Worm (Caenorhabditis elegans): ENCODE measurements around the gene irld-60.

The irld-60 gene

ce11 chrIII:12746369-12746855 is 4.3 kb downstream of the irld-60 start, which contains the start of gene Y111B2A.21:
TSS of gene Y111B2A.21 (plus strand) at chrIII:12746419.
- TF ChIP-seq dao-5 (tag; optimal IDR thresholded peaks at IDR 0.05) (no peak), him-1 (tag; optimal IDR thresholded peaks at IDR 0.05) (no peak), W03F9.2 (tag; optimal IDR thresholded peaks at IDR 0.05) (no peak)

DNA sequence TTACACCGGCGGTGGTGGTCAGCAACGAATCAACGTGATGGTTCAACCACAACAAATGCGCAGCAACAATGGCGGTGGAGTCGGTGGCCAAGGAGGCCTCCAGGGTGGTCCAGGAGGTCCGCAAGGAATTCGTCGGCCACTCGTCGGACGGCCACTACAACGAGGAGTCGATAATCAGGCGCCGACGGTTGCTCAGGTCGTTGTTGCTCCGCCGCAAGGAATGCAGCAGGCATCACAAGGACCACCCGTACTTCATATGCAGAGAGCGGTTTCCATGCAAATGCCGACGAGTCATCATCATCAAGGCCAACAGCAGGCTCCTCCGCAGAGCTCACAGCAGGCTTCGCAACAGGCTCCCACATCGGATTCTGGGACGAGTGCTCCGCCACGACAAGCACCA is 7.2 kb downstream of the irld-60 start:
- TF ChIP-seq W03F9.2 (tag; optimal IDR thresholded peaks at IDR 0.05) (no peak), him-1 (tag; optimal IDR thresholded peaks at IDR 0.05) (no peak), dao-5 (tag; optimal IDR thresholded peaks at IDR 0.05) (no peak)

ce11 chrIII:12740313-12740712 is 10.4 kb downstream of the irld-60 start:
- TF ChIP-seq W03F9.2 (tag; optimal IDR thresholded peaks at IDR 0.05) (no peak), dao-5 (tag; optimal IDR thresholded peaks at IDR 0.05) (no peak), him-1 (tag; optimal IDR thresholded peaks at IDR 0.05) (no peak)

DNA sequence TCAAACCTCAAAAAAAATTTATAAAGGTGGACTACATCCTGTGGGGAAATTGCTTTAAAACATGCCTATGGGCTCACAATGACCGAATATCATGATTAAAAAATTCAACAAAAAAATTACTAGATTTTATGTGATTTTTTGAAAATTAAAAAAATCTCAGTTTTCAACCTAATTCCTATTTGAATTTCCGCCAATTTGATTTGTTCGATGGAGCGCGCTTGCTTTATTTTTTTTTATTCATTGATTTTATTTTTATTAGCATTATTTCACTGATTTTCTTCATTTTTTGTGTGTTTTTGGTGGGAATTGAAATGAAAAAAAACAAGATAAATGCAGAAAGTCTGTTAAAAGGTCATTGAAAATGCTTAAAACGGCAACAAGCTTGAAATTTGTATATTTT is 11.8 kb downstream of the irld-60 start:
- TF ChIP-seq dao-5 (tag; optimal IDR thresholded peaks at IDR 0.05) (no peak), W03F9.2 (tag; optimal IDR thresholded peaks at IDR 0.05) (no peak), him-1 (tag; optimal IDR thresholded peaks at IDR 0.05) (no peak)

- no peak for TF ChIP-seq him-1 (tag; optimal IDR thresholded peaks at IDR 0.05)
Measured at ce11 chrIII:12728149-12728548, 22.6 kb downstream of the irld-60 start.

DNA sequence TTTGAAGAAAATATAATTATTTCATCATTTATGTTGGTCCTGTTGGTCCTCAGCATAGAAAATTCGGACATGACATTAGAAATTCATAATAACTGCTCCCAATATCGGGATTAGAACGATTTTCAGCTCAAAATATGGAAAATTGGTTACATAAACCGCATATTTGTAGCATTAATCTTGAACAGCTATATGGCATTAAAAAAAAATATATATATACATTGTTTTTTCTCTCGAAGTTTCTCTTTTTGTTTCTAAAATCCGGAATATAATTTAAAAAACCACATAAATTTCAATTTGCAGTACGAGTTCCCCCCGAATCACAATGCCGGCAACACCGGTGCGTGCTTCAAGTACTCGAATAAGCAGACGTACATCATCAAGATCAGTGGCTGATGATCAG is 36.5 kb downstream of the irld-60 start, which contains the start of gene ssl-1:
ssl-1 (plus strand) TSS at position 301 of the 400 bp plus-strand sequence.
- TF ChIP-seq W03F9.2 (tag; optimal IDR thresholded peaks at IDR 0.05): no peak

- TF ChIP-seq him-1 (tag; optimal IDR thresholded peaks at IDR 0.05): no peak
- no peak for TF ChIP-seq dao-5 (tag; optimal IDR thresholded peaks at IDR 0.05)
- no peak for TF ChIP-seq W03F9.2 (tag; optimal IDR thresholded peaks at IDR 0.05)
Measured at ce11 chrIII:12713862-12714261, 36.9 kb downstream of the irld-60 start.

ce11 chrIII:12711682-12712081 is 39.0 kb downstream of the irld-60 start:
- TF ChIP-seq dao-5 (tag; optimal IDR thresholded peaks at IDR 0.05): no peak
- TF ChIP-seq W03F9.2 (tag; optimal IDR thresholded peaks at IDR 0.05): no peak
- TF ChIP-seq him-1 (tag; optimal IDR thresholded peaks at IDR 0.05): no peak

DNA sequence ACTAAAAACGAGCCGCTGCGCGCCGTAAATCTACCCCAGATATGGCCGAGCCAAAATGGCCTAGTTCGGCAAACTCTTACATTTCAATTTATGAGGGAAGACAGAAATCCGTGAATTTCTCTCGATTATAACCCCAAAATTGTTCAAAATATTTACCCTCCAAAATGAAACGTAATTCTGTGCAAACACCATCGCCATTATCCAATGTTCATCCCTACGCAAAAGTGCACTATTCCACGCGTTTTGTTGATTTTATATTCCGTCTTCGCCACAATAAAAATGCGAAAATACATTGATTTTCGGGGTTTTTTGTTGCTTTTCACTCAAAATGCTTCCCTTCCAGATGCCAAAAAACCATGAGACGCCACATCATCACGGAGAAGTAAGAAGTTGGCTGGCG is 39.5 kb downstream of the irld-60 start, which contains the start of gene hut-1:
hut-1 (plus strand) TSS at position 344 of the 400 bp plus-strand sequence.
- TF ChIP-seq W03F9.2 (tag; optimal IDR thresholded peaks at IDR 0.05) (no peak), him-1 (tag; optimal IDR thresholded peaks at IDR 0.05) (no peak), dao-5 (tag; optimal IDR thresholded peaks at IDR 0.05) (no peak)

- TF ChIP-seq dao-5 (tag; optimal IDR thresholded peaks at IDR 0.05) (no peak), W03F9.2 (tag; optimal IDR thresholded peaks at IDR 0.05) (no peak), him-1 (tag; optimal IDR thresholded peaks at IDR 0.05) (no peak)
Measured at ce11 chrIII:12703237-12703636, 47.5 kb downstream of the irld-60 start.

- TF ChIP-seq him-1 (tag; optimal IDR thresholded peaks at IDR 0.05) (no peak), dao-5 (tag; optimal IDR thresholded peaks at IDR 0.05) (no peak), W03F9.2 (tag; optimal IDR thresholded peaks at IDR 0.05) (no peak)
Measured at ce11 chrIII:12702375-12702774, 48.4 kb downstream of the irld-60 start.

ce11 chrIII:12699194-12699593 is 51.5 kb downstream of the irld-60 start, which contains the start of gene sas-1:
TSS of gene sas-1 (plus strand) at chrIII:12699494.
- TF ChIP-seq dao-5 (tag; optimal IDR thresholded peaks at IDR 0.05) (no peak), W03F9.2 (tag; optimal IDR thresholded peaks at IDR 0.05) (no peak), him-1 (tag; optimal IDR thresholded peaks at IDR 0.05) (no peak)
